Worm (Caenorhabditis elegans) whole organism, mixed stage, embryonic: Measurements from ENCODE around the gene pal-1.

ENCODE experiments used
- bed-3 ChIP-seq: fragments of 200-800 bp; sonication (Bioruptor generic); optimal IDR thresholded peaks from 3 replicates; lab custom pipeline; 2018; ENCODE audit warnings: mild to moderate bottlenecking, missing genetic modification characterization, moderate library complexity, missing compliant biosample characterization
- ceh-43 ChIP-seq: fragments of 200-800 bp; sonication (Bioruptor generic); optimal IDR thresholded peaks from 2 replicates; lab custom pipeline; 2018; ENCODE audit warnings: mild to moderate bottlenecking, missing genetic modification characterization, moderate library complexity, missing compliant biosample characterization
- flh-1 ChIP-seq: fragments of 200-800 bp; sonication (Bioruptor generic); optimal IDR thresholded peaks from 2 replicates; lab custom pipeline; 2018; ENCODE audit warnings: mild to moderate bottlenecking, missing genetic modification characterization, moderate library complexity, missing compliant biosample characterization
- lin-13 ChIP-seq: fragments of 150-350 bp; optimal IDR thresholded peaks from 2 replicates; lab custom pipeline; 2014; ENCODE audit warnings: missing biosample characterization, missing genetic modification characterization
- mab-5 ChIP-seq: fragments of 150-350 bp; optimal IDR thresholded peaks from 2 replicates; lab custom pipeline; 2014; ENCODE audit warnings: missing biosample characterization, missing genetic modification characterization
- nhr-12 ChIP-seq: fragments of 150-350 bp; optimal IDR thresholded peaks from 2 replicates; lab custom pipeline; 2014; ENCODE audit warnings: missing biosample characterization, missing genetic modification characterization
- snpc-4 ChIP-seq: fragments of 150-350 bp; optimal IDR thresholded peaks from 2 replicates; lab custom pipeline; 2014; ENCODE audit warnings: missing biosample characterization, missing genetic modification characterization
- unc-39 ChIP-seq: fragments of 150-350 bp; optimal IDR thresholded peaks from 2 replicates; lab custom pipeline; 2014; ENCODE audit warnings: missing biosample characterization, missing genetic modification characterization
- unc-62 ChIP-seq: fragments of 150-350 bp; optimal IDR thresholded peaks from 2 replicates; lab custom pipeline; 2014; ENCODE audit warnings: missing biosample characterization, missing genetic modification reagents, missing genetic modification characterization
- ztf-11 ChIP-seq: fragments of 150-350 bp; optimal IDR thresholded peaks from 2 replicates; lab custom pipeline; 2014; ENCODE audit warnings: missing biosample characterization, missing genetic modification characterization

ce11 chrIII:4802707-4803106 lies 6.7 kb downstream of the pal-1 start, which contains the start of gene metl-5:
- no peak for TF ChIP-seq nhr-12 (tag; lab: Kevin White, UChicago)
- no peak for TF ChIP-seq mab-5
- TF ChIP-seq unc-62 (GFP tag; lab: Kevin White, UChicago) = no peak
- TF ChIP-seq ceh-43 = no peak
- TF ChIP-seq ztf-11 (tag; lab: Kevin White, UChicago) = no peak
- no peak for TF ChIP-seq snpc-4 (tag; lab: Kevin White, UChicago)
- TF ChIP-seq lin-13 (tag; lab: Kevin White, UChicago) = no peak
- TF ChIP-seq bed-3 (GFP tag; lab: Kevin White, UChicago) = no peak
- no peak for TF ChIP-seq unc-39 (tag; lab: Kevin White, UChicago)
- TF ChIP-seq flh-1 = no peak
